Fruit fly (Drosophila melanogaster) whole organism, prepupa: ENCODE measurements around the gene trbl.
A peak's percentile ranks its signal among the peaks of the same experiment; 100 is the strongest.

Experiments used
- Blimp-1 ChIP-seq: fragments of 200-800 bp; sonication (Bioruptor generic); optimal IDR thresholded peaks from 3 replicates; lab custom pipeline; 2017; ENCODE audit warnings: missing biosample characterization, missing genetic modification characterization, mild to moderate bottlenecking, moderate library complexity, missing genetic modification reagents
- CG10631 ChIP-seq: fragments of 200-800 bp; sonication (Bioruptor generic); optimal IDR thresholded peaks from 2 replicates; lab custom pipeline; 2016; ENCODE audit warnings: missing biosample characterization, missing genetic modification characterization
- CG10669 ChIP-seq: fragments of 200-800 bp; sonication (Bioruptor generic); optimal IDR thresholded peaks from 3 replicates; lab custom pipeline; 2018; ENCODE audit warnings: missing biosample characterization, mild to moderate bottlenecking, missing genetic modification characterization, moderate library complexity
- CG11294 ChIP-seq: fragments of 200-800 bp; sonication (Bioruptor generic); IDR thresholded peaks from 2 replicates; pipeline ENCODE4 v1.3.6; 2022; ENCODE audit warnings: missing biosample characterization, missing genetic modification characterization
- CG11762 ChIP-seq: fragments of 200-800 bp; sonication (Bioruptor generic); optimal IDR thresholded peaks from 3 replicates; lab custom pipeline; 2016; ENCODE audit warnings: missing biosample characterization, missing genetic modification characterization; ENCODE audit not compliant: insufficient read depth
- CG15336 ChIP-seq: fragments of 200-800 bp; sonication (Bioruptor generic); IDR thresholded peaks from 2 replicates; pipeline ENCODE4 v1.3.6; 2022; ENCODE audit warnings: missing biosample characterization, missing genetic modification characterization
- CG3032 ChIP-seq: fragments of 200-800 bp; optimal IDR thresholded peaks from 2 replicates; lab custom pipeline; 2019; ENCODE audit warnings: missing biosample characterization, mild to moderate bottlenecking, missing genetic modification characterization, moderate library complexity
- CG34406 ChIP-seq: fragments of 200-800 bp; sonication (Bioruptor generic); optimal IDR thresholded peaks from 3 replicates; lab custom pipeline; 2016; ENCODE audit warnings: missing biosample characterization, missing genetic modification characterization
- CG3919 ChIP-seq: fragments of 200-800 bp; sonication (Bioruptor generic); optimal IDR thresholded peaks from 3 replicates; lab custom pipeline; 2016; ENCODE audit warnings: missing biosample characterization, missing genetic modification characterization
- CG6276 ChIP-seq: fragments of 200-800 bp; sonication (Bioruptor generic); optimal IDR thresholded peaks from 2 replicates; lab custom pipeline; 2017; ENCODE audit warnings: missing biosample characterization, mild to moderate bottlenecking, missing genetic modification characterization
- CG6792 ChIP-seq: fragments of 200-800 bp; sonication (Bioruptor generic); optimal IDR thresholded peaks from 3 replicates; lab custom pipeline; 2016; ENCODE audit warnings: missing biosample characterization, missing genetic modification characterization
- CG6808 ChIP-seq: fragments of 200-800 bp; sonication (Bioruptor generic); optimal IDR thresholded peaks from 3 replicates; lab custom pipeline; 2017; ENCODE audit warnings: missing biosample characterization, missing genetic modification characterization, mild to moderate bottlenecking, moderate library complexity, missing genetic modification reagents
- CG6854 ChIP-seq: fragments of 200-800 bp; sonication (Bioruptor generic); optimal IDR thresholded peaks from 2 replicates; lab custom pipeline; 2017; ENCODE audit warnings: missing biosample characterization, mild to moderate bottlenecking, missing genetic modification characterization
- CG7368 ChIP-seq: fragments of 200-800 bp; sonication (Bioruptor generic); optimal IDR thresholded peaks from 3 replicates; lab custom pipeline; 2016; ENCODE audit warnings: missing biosample characterization, missing genetic modification characterization
- CG8119 ChIP-seq: fragments of 200-800 bp; sonication (Bioruptor generic); IDR thresholded peaks from 3 replicates; pipeline ENCODE4 v1.3.6; 2022; ENCODE audit warnings: missing biosample characterization, missing genetic modification characterization
- CG8632 ChIP-seq: fragments of 200-800 bp; sonication (Bioruptor generic); optimal IDR thresholded peaks from 3 replicates; lab custom pipeline; 2016; ENCODE audit warnings: missing biosample characterization, missing genetic modification characterization
- CG9139 ChIP-seq: fragments of 200-800 bp; sonication (Bioruptor generic); optimal IDR thresholded peaks from 3 replicates; lab custom pipeline; 2017; ENCODE audit warnings: missing biosample characterization, mild to moderate bottlenecking, missing genetic modification characterization
- Eip75B ChIP-seq: fragments of 200-800 bp; sonication (Bioruptor generic); optimal IDR thresholded peaks from 3 replicates; lab custom pipeline; 2016; ENCODE audit warnings: missing biosample characterization, missing genetic modification characterization
- Eip93F ChIP-seq: fragments of 200-800 bp; sonication (Bioruptor generic); optimal IDR thresholded peaks from 2 replicates; lab custom pipeline; 2016; ENCODE audit warnings: missing biosample characterization, mild to moderate bottlenecking, missing genetic modification characterization
- Ets21C ChIP-seq: fragments of 200-800 bp; sonication (Bioruptor generic); optimal IDR thresholded peaks from 3 replicates; lab custom pipeline; 2016; ENCODE audit warnings: missing biosample characterization, missing genetic modification characterization
- Ets96B ChIP-seq: fragments of 200-800 bp; optimal IDR thresholded peaks from 2 replicates; lab custom pipeline; 2019; ENCODE audit warnings: missing biosample characterization, mild to moderate bottlenecking, missing genetic modification characterization, moderate library complexity
- Hr38 ChIP-seq: sonication (Bioruptor generic); optimal IDR thresholded peaks from 2 replicates; lab custom pipeline; 2016; ENCODE audit warnings: missing biosample characterization, missing genetic modification characterization
- Hr39 ChIP-seq: fragments of 200-800 bp; sonication (Bioruptor generic); optimal IDR thresholded peaks from 2 replicates; lab custom pipeline; 2016; ENCODE audit warnings: missing biosample characterization, missing genetic modification characterization
- Hr4 ChIP-seq: fragments of 200-800 bp; sonication (Bioruptor generic); optimal IDR thresholded peaks from 3 replicates; lab custom pipeline; 2016; ENCODE audit warnings: missing biosample characterization, missing genetic modification characterization
- Met ChIP-seq: fragments of 200-800 bp; sonication (Bioruptor generic); optimal IDR thresholded peaks from 3 replicates; lab custom pipeline; 2016; ENCODE audit warnings: missing biosample characterization, missing genetic modification characterization
- OdsH ChIP-seq: fragments of 200-800 bp; sonication (Bioruptor generic); optimal IDR thresholded peaks from 3 replicates; lab custom pipeline; 2016; ENCODE audit warnings: missing biosample characterization, missing genetic modification characterization
- Sox102F ChIP-seq: fragments of 200-800 bp; sonication (Bioruptor generic); optimal IDR thresholded peaks from 2 replicates; lab custom pipeline; 2016; ENCODE audit warnings: missing biosample characterization, mild to moderate bottlenecking, missing genetic modification characterization
- Sox14 ChIP-seq: fragments of 200-800 bp; sonication (Bioruptor generic); optimal IDR thresholded peaks from 3 replicates; lab custom pipeline; 2016; ENCODE audit warnings: missing biosample characterization, missing genetic modification characterization
- Sox15 ChIP-seq: fragments of 200-800 bp; sonication (Bioruptor generic); optimal IDR thresholded peaks from 3 replicates; lab custom pipeline; 2016; ENCODE audit warnings: missing biosample characterization, missing genetic modification characterization
- achi ChIP-seq: fragments of 200-800 bp; sonication (Bioruptor generic); optimal IDR thresholded peaks from 3 replicates; lab custom pipeline; 2016; ENCODE audit warnings: missing biosample characterization, missing genetic modification characterization
- acj6 ChIP-seq: fragments of 200-800 bp; sonication (Bioruptor generic); optimal IDR thresholded peaks from 3 replicates; lab custom pipeline; 2016; ENCODE audit warnings: missing biosample characterization, missing genetic modification characterization
- dac ChIP-seq: fragments of 200-800 bp; sonication (Bioruptor generic); optimal IDR thresholded peaks from 2 replicates; lab custom pipeline; 2017; ENCODE audit warnings: missing biosample characterization, mild to moderate bottlenecking, missing genetic modification characterization
- dsx ChIP-seq: fragments of 200-800 bp; optimal IDR thresholded peaks from 3 replicates; lab custom pipeline; 2019; ENCODE audit warnings: missing biosample characterization, mild to moderate bottlenecking, missing genetic modification characterization, moderate library complexity; ENCODE audit not compliant: poor library complexity, severe bottlenecking
- fd59A ChIP-seq: fragments of 200-800 bp; sonication (Bioruptor generic); optimal IDR thresholded peaks from 2 replicates; lab custom pipeline; 2017; ENCODE audit warnings: missing biosample characterization, mild to moderate bottlenecking, missing genetic modification characterization, missing genetic modification reagents
- fd85E ChIP-seq: fragments of 200-800 bp; sonication (Bioruptor generic); optimal IDR thresholded peaks from 3 replicates; lab custom pipeline; 2016; ENCODE audit warnings: missing biosample characterization, missing genetic modification characterization
- fkh ChIP-seq: fragments of 200-800 bp; sonication (Bioruptor generic); optimal IDR thresholded peaks from 3 replicates; lab custom pipeline; 2017; ENCODE audit warnings: missing biosample characterization, mild to moderate bottlenecking, missing genetic modification characterization, moderate library complexity
- lz ChIP-seq: fragments of 200-800 bp; sonication (Bioruptor generic); optimal IDR thresholded peaks from 3 replicates; lab custom pipeline; 2016; ENCODE audit warnings: missing biosample characterization, missing genetic modification characterization
- net ChIP-seq: fragments of 200-800 bp; sonication (Bioruptor generic); optimal IDR thresholded peaks from 3 replicates; lab custom pipeline; 2016; ENCODE audit warnings: missing biosample characterization, missing genetic modification characterization
- salr ChIP-seq, 2 experiments: fragments of 200-800 bp; sonication (Bioruptor generic); optimal IDR thresholded peaks; 3 replicates each; lab custom pipeline; 2016 to 2018; ENCODE audit warnings: missing biosample characterization in 2 of 2, missing genetic modification characterization in 2 of 2, mild to moderate bottlenecking in 1 of 2
- spab ChIP-seq: fragments of 200-800 bp; sonication (Bioruptor generic); optimal IDR thresholded peaks from 2 replicates; lab custom pipeline; 2017; ENCODE audit warnings: missing biosample characterization, mild to moderate bottlenecking, missing genetic modification characterization, missing genetic modification reagents
- ss ChIP-seq, 2 experiments: fragments of 200-800 bp; sonication (Bioruptor generic); optimal IDR thresholded peaks; 2 replicates in 1 of 2; 3 replicates in 1 of 2; lab custom pipeline; 2017 to 2018; ENCODE audit warnings: mild to moderate bottlenecking in 2 of 2, missing biosample characterization in 2 of 2, missing genetic modification characterization in 2 of 2, moderate library complexity in 1 of 2
- svp ChIP-seq: fragments of 200-800 bp; sonication (Bioruptor generic); peaks from one replicate; lab custom pipeline; 2016; ENCODE audit warnings: missing biosample characterization, missing genetic modification characterization
- topi ChIP-seq: fragments of 200-800 bp; sonication (Bioruptor generic); optimal IDR thresholded peaks from 3 replicates; lab custom pipeline; 2016; ENCODE audit warnings: missing biosample characterization, missing genetic modification characterization
- vri ChIP-seq: fragments of 200-800 bp; sonication (Bioruptor generic); optimal IDR thresholded peaks from 3 replicates; lab custom pipeline; 2016; ENCODE audit warnings: missing biosample characterization, mild to moderate bottlenecking, missing genetic modification characterization

Gene trbl

DNA sequence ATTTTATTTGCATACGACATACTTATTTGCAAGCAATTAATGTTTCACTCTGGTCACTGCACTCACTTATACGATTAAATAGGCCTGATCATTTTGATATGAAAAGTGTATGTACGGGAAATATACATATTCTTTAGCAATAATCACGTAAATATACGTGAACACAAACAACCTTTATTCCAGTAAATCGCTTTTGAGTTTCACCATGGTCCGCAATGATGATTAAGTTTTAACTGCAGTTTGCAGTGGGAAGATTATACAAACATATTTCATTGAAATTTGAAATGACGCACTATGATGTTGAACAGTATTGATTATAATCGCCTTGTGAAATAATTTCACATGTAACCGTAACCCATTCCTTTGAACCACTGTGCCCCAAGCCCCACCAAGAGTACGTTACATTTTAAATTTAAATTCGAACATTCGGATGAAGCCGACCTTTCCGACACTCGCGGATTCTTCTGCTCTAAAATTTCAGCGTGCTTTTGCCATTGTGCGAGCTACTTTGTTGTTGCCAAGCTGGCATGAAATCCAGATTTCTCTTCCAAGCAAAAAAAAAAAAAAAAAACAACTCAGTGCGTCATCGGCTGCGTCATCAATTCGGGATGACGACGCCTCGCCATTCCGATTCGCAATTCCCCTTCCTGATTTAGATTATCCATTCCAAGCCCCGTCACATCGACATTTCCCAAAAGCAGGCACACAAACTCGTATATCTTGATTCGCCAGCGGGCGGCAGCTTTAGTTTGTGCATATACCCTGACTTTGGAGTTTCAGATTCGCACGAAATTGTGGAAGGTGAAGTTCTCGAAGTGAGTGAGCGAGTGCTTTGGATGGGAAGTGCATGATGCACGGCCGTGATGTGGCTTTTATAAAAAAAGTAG lies 2.3 kb upstream of the trbl start (continued):
- TF ChIP-seq CG10669 (peak; percentile 63), ss (GFP tag; optimal IDR thresholded peaks at IDR 0.05; lab: Kevin White, UChicago) (peak; percentile 56 to 79), CG9139 (GFP tag; lab: Kevin White, UChicago) (peak; percentile 0), acj6 (GFP tag; lab: Kevin White, UChicago) (peak; percentile 57), CG11762 (GFP tag; lab: Kevin White, UChicago) (no peak), dsx (GFP tag; lab: Kevin White, UChicago) (peak; percentile 97), net (peak; percentile 41), Blimp-1 (GFP tag; lab: Kevin White, UChicago) (peak; percentile 62), Eip75B (GFP tag; lab: Kevin White, UChicago) (peak; percentile 69)

DNA sequence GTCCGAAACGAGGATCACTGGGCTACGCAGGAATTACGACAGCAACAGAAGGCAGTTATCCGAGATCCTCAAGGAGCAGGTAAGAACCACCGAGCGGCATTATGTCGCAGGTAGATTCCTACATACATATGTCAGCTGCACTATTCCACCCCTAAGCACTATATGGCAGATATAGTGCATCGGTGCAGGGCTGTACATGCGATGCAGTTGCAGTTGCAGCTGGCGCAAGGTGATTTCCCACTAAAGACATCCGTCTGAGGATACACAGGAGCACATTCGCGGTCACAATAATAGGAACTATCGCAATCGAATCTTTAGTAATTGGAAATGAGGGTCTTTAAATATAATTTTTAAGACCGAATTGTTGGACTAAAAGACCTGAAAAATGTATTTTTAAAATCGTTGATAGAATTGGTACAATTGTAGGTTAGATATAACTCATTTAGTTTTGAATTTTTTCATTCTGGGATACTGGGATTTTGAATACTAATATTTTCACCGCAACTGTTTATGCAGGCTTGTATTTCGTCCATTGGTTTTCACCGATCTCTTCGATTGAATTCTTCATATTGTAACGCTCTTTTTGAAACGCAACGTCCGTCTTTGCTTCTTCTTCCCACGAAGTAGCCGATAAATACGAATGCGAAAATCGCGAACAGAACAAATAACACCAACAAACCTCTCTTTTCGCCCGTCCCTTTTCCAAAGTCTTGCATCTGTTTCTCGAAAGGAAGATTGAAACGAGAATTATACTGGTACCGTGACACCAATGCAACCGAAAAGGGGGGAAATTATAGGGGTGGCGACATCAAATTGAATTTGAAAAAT lies 1.5 kb upstream of the trbl start:
- TF ChIP-seq CG15336 (peak; percentile 25; the same call in 1 of the 2 replicates), Blimp-1 (GFP tag; lab: Kevin White, UChicago) (no peak), Met (GFP tag; lab: Kevin White, UChicago) (peak; percentile 62), CG11762 (GFP tag; lab: Kevin White, UChicago) (peak; percentile 46), fd85E (GFP tag; lab: Kevin White, UChicago) (no peak), OdsH (peak; percentile 66), CG6276 (GFP tag; lab: Kevin White, UChicago) (no peak), Sox14 (GFP tag; lab: Kevin White, UChicago) (peak; percentile 56), CG6808 (GFP tag; lab: Kevin White, UChicago) (peak; percentile 76), Hr39 (GFP tag; lab: Kevin White, UChicago) (peak; percentile 70), CG3032 (peak; percentile 85), CG6792 (GFP tag; lab: Kevin White, UChicago) (peak; percentile 72), Sox102F (GFP tag; lab: Kevin White, UChicago) (peak; percentile 51), salr (GFP tag; optimal IDR thresholded peaks at IDR 0.05; lab: Kevin White, UChicago) (peak in 1 of 2 experiments; percentile 57), svp (GFP tag; lab: Kevin White, UChicago) (peak; percentile 80), Ets96B (tag; lab: Kevin White, UChicago) (peak; percentile 83), fd59A (GFP tag; lab: Kevin White, UChicago) (peak; percentile 72), acj6 (GFP tag; lab: Kevin White, UChicago) (peak; percentile 73), CG34406 (GFP tag; lab: Kevin White, UChicago) (peak; percentile 60), Eip93F (peak; percentile 23), vri (GFP tag; lab: Kevin White, UChicago) (peak; percentile 49), Hr38 (GFP tag; lab: Kevin White, UChicago) (no peak), lz (GFP tag; lab: Kevin White, UChicago) (peak; percentile 68), ss (GFP tag; optimal IDR thresholded peaks at IDR 0.05; lab: Kevin White, UChicago) (peak; percentile 55 to 86), dac (GFP tag; lab: Kevin White, UChicago) (no peak), Hr4 (GFP tag; lab: Kevin White, UChicago) (no peak), CG7368 (GFP tag; lab: Kevin White, UChicago) (peak; percentile 55), dsx (GFP tag; lab: Kevin White, UChicago) (peak; percentile 86), CG10631 (GFP tag; lab: Kevin White, UChicago) (peak; percentile 39), CG3919 (peak; percentile 56), topi (GFP tag; lab: Kevin White, UChicago) (peak; percentile 60), CG6854 (no peak), achi (GFP tag; lab: Kevin White, UChicago) (peak; percentile 66), spab (GFP tag; lab: Kevin White, UChicago) (peak; percentile 73), Ets21C (GFP tag; lab: Kevin White, UChicago) (peak; percentile 46), fkh (no peak), CG11294 (no peak), CG8119 (GFP tag; lab: Robert Waterston, UW) (no peak), Sox15 (GFP tag; lab: Kevin White, UChicago) (peak; percentile 24), CG8632 (peak; percentile 49)
